Worm (Caenorhabditis elegans) whole organism, midembryonic: ENCODE data around the gene mrpl-45.

Experiments
- flt-1 ChIP-seq: fragments of 200-800 bp; sonication (Bioruptor generic); IDR thresholded peaks from 2 replicates; pipeline ENCODE4 v1.3.6; 2022; ENCODE audit warnings: missing genetic modification characterization, missing compliant biosample characterization
- klf-2 ChIP-seq: fragments of 200-800 bp; sonication (Bioruptor generic); conservative IDR thresholded peaks from 2 replicates; pipeline ENCODE4 v1.3.6; 2022; ENCODE audit warnings: missing genetic modification reagents, missing genetic modification characterization, missing compliant biosample characterization
- med-1 ChIP-seq: sonication (generic microtip); optimal IDR thresholded peaks from 2 replicates; lab custom pipeline; 2017; ENCODE audit warnings: missing genetic modification characterization, mild to moderate bottlenecking, missing compliant biosample characterization, antibody characterized with exemption, missing genetic modification reagents; ENCODE audit not compliant: insufficient read depth
- ztf-29 ChIP-seq: fragments of 200-800 bp; sonication (Bioruptor generic); IDR thresholded peaks from 2 replicates; pipeline ENCODE4 v1.3.6; 2022; ENCODE audit warnings: missing genetic modification reagents, missing genetic modification characterization, missing compliant biosample characterization

DNA sequence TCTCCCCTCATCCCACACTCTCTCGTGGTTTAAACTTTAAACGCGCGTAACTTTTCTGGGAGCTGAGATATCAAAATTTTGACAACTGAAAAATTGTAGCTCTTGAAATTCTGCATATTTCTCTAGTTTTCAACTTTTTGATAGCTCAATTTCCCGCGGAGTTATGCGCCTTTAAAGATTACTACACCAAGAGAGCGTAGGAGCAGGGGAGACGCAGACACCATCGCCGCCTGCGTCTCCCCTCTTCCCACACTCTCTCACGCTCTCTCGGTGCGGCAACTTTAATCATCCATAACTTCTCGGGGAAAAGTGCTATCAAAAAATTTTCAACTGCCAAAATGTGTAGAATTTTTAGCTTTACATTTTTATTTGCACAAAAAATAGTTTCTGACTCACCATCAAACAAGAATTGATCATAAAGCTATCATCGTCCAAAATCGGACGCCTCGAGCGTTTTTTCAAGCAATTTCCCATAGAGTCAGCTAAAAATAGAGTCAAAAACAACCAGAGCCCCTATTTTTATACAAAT is 25.7 kb downstream of the mrpl-45 start, which contains the start of gene eak-3:
- TF ChIP-seq flt-1 (GFP tag; lab: Robert Waterston, UW) (no peak), ztf-29 (GFP tag; lab: Robert Waterston, UW) (no peak), klf-2 (GFP tag; lab: Robert Waterston, UW) (no peak), med-1 (GFP tag; lab: Kevin White, UChicago) (no peak)
